Worm (Caenorhabditis elegans): ENCODE results near the gene morc-1.

Gene morc-1

DNA sequence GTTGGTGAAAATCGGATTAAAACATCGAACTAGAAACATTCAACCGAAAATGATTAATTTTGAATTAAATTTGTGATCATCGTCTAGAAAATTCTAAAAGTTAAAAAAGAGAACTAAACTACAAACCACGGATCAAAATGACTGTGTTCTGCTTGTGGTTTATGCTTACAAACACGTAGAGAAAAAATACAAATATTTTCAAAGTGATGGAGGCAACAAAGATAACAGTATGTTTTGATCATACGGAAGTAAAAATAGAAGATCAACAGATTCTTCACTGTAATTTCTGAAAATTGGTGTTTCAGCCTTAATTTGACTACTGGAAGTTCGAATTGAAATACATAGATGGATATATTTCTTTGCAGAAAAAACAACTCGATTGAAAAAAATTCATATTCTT lies 3.4 kb downstream of the morc-1 start:
- TF ChIP-seq aly-1 (tag; optimal IDR thresholded peaks at IDR 0.05) (no peak), ceh-36 (tag; optimal IDR thresholded peaks at IDR 0.05) (no peak), scrt-1 (GFP tag; IDR thresholded peaks at IDR 0.05) (no peak), tbx-37 (GFP tag; conservative IDR thresholded peaks at IDR 0.05) (no peak), hnd-1 (tag; optimal IDR thresholded peaks at IDR 0.05) (no peak), ceh-13 (GFP tag; optimal IDR thresholded peaks at IDR 0.05) (no peak), tra-4 (tag; optimal IDR thresholded peaks at IDR 0.05) (no peak), hmbx-1 (tag; optimal IDR thresholded peaks at IDR 0.05) (no peak), tbx-11 (GFP tag; IDR thresholded peaks at IDR 0.05) (no peak), B0310.2 (tag; optimal IDR thresholded peaks at IDR 0.05) (no peak), F13C5.2 (tag; optimal IDR thresholded peaks at IDR 0.05) (no peak), ama-1 (optimal IDR thresholded peaks at IDR 0.05) (no peak), pes-1 (GFP tag; IDR thresholded peaks at IDR 0.05) (no peak), ets-7 (tag; optimal IDR thresholded peaks at IDR 0.05) (no peak)

DNA sequence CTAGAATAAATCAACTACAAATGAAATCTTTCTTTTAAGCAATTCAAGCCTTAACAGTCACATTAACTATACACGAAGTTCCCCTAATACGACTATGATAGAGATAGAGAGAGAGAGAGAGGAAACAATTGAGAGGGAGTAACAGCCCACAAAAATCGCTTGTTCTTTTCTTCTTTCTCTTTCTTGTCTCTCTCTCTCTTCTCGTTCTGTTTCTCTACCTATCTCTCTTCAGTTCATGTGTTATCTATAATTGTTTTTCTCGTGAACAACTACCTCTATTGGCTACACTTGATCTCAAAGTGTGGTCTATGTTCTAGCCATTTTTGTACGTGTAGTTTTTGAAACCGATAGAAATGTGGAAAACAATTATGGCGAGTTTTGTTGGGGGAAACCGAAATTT lies 4.1 kb downstream of the morc-1 start:
- TF ChIP-seq ama-1 (optimal IDR thresholded peaks at IDR 0.05) (no peak), tbx-11 (GFP tag; IDR thresholded peaks at IDR 0.05) (no peak), ceh-36 (tag; optimal IDR thresholded peaks at IDR 0.05) (no peak), tra-4 (tag; optimal IDR thresholded peaks at IDR 0.05) (no peak), sea-1 (GFP tag; conservative IDR thresholded peaks at IDR 0.05) (no peak), scrt-1 (GFP tag; IDR thresholded peaks at IDR 0.05) (no peak), aly-1 (tag; optimal IDR thresholded peaks at IDR 0.05) (no peak), F13C5.2 (tag; optimal IDR thresholded peaks at IDR 0.05) (no peak), hmg-4 (GFP tag; optimal IDR thresholded peaks at IDR 0.05) (no peak), hmbx-1 (tag; optimal IDR thresholded peaks at IDR 0.05) (no peak), ets-7 (tag; optimal IDR thresholded peaks at IDR 0.05) (no peak), tbx-37 (GFP tag; conservative IDR thresholded peaks at IDR 0.05) (no peak), B0310.2 (tag; optimal IDR thresholded peaks at IDR 0.05) (no peak)

DNA sequence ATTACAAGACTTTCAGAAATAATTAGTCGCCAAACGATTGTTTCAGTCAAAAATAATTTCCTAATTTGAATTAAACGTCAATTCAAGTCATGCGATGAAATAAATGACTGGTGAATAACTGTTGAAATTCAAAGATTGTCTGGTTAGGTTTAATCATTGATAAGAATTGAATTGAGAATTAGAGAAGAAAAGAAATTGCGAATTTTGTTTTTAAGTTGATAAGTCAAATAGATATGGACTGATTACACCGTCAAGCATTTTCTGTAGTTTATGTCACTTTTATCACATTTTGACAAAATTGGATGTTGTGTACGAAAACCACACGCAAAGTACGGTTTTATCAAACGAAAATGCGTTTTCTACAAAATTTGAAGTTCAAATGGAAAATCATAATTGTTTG lies 5.4 kb downstream of the morc-1 start:
- TF ChIP-seq B0310.2 (tag; optimal IDR thresholded peaks at IDR 0.05) (no peak), ceh-36 (tag; optimal IDR thresholded peaks at IDR 0.05) (no peak), aly-1 (tag; optimal IDR thresholded peaks at IDR 0.05) (no peak), flt-1 (GFP tag; IDR thresholded peaks at IDR 0.05) (no peak), scrt-1 (GFP tag; IDR thresholded peaks at IDR 0.05) (no peak), ama-1 (optimal IDR thresholded peaks at IDR 0.05) (no peak), F13C5.2 (tag; optimal IDR thresholded peaks at IDR 0.05) (no peak), ets-7 (tag; optimal IDR thresholded peaks at IDR 0.05) (no peak), ceh-13 (GFP tag; optimal IDR thresholded peaks at IDR 0.05) (no peak), pes-1 (GFP tag; IDR thresholded peaks at IDR 0.05) (no peak), hnd-1 (tag; optimal IDR thresholded peaks at IDR 0.05) (no peak), hmg-4 (GFP tag; optimal IDR thresholded peaks at IDR 0.05) (no peak), tra-4 (tag; optimal IDR thresholded peaks at IDR 0.05) (no peak), sea-1 (GFP tag; conservative IDR thresholded peaks at IDR 0.05) (no peak), tbx-37 (GFP tag; conservative IDR thresholded peaks at IDR 0.05) (no peak), tbx-11 (GFP tag; IDR thresholded peaks at IDR 0.05) (no peak), hmbx-1 (tag; optimal IDR thresholded peaks at IDR 0.05) (no peak)

DNA sequence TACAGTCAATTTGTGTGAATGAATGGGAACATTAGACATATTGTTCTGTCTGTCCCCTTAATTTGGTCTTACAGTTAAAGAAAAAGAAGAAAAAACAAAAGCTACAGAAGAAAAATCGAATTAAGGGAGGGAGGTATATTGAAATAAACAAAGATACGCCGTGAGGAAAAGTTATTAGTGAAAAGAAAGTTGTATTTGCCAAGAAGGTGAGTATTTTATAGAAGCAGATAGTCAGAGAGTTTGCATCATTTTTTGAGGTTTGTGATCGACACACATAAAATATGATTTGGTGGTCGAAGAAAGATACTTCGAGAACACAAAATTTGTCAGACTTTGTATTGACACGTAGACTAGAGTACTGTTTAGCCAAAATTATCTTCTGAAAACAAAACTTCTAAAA lies 6.4 kb downstream of the morc-1 start:
- no peak for TF ChIP-seq ceh-13 (GFP tag; optimal IDR thresholded peaks at IDR 0.05)
- TF ChIP-seq ama-1 (optimal IDR thresholded peaks at IDR 0.05): no peak
- TF ChIP-seq B0310.2 (tag; optimal IDR thresholded peaks at IDR 0.05): no peak
- TF ChIP-seq hmbx-1 (tag; optimal IDR thresholded peaks at IDR 0.05): no peak
- no peak for TF ChIP-seq scrt-1 (GFP tag; IDR thresholded peaks at IDR 0.05)
- TF ChIP-seq F13C5.2 (tag; optimal IDR thresholded peaks at IDR 0.05): no peak
- no peak for TF ChIP-seq sea-1 (GFP tag; conservative IDR thresholded peaks at IDR 0.05)
- TF ChIP-seq ets-7 (tag; optimal IDR thresholded peaks at IDR 0.05): no peak

DNA sequence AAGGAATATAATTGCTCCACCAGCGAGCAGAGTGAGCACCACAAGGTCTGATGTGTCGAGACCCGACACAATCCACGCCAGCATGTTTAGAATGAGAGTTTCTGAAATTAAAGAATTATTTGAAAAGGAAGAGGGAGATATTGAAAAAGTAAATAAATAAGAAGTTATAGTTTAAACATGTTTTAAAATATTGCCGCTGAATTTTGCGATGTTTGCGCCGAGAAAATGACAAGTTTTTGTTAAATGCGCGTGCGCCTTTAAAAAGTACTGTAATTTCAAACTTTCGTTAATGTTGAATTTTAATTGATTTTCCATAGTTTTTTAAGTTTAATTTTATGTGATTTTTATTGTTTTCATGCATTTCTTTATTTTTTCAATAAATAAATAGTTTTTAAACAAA lies 7.1 kb downstream of the morc-1 start, which contains the start of gene emb-8:
Gene emb-8, minus strand, starts transcription at position 101 of the 400 bp plus-strand sequence.
- no peak for TF ChIP-seq hmg-4 (GFP tag; optimal IDR thresholded peaks at IDR 0.05)
- TF ChIP-seq aly-1 (tag; optimal IDR thresholded peaks at IDR 0.05): no peak
- TF ChIP-seq pes-1 (GFP tag; IDR thresholded peaks at IDR 0.05): no peak
- no peak for TF ChIP-seq tra-4 (tag; optimal IDR thresholded peaks at IDR 0.05)
- TF ChIP-seq hmbx-1 (tag; optimal IDR thresholded peaks at IDR 0.05): no peak
- TF ChIP-seq tbx-37 (GFP tag; conservative IDR thresholded peaks at IDR 0.05): no peak
- TF ChIP-seq B0310.2 (tag; optimal IDR thresholded peaks at IDR 0.05): no peak
- TF ChIP-seq ama-1 (optimal IDR thresholded peaks at IDR 0.05): no peak
- no peak for TF ChIP-seq ets-7 (tag; optimal IDR thresholded peaks at IDR 0.05)
- TF ChIP-seq flt-1 (GFP tag; IDR thresholded peaks at IDR 0.05): no peak
- no peak for TF ChIP-seq ceh-36 (tag; optimal IDR thresholded peaks at IDR 0.05)
- TF ChIP-seq ceh-13 (GFP tag; optimal IDR thresholded peaks at IDR 0.05): no peak
- TF ChIP-seq hnd-1 (tag; optimal IDR thresholded peaks at IDR 0.05): no peak
- no peak for TF ChIP-seq tbx-11 (GFP tag; IDR thresholded peaks at IDR 0.05)
- TF ChIP-seq sea-1 (GFP tag; conservative IDR thresholded peaks at IDR 0.05): no peak
- no peak for TF ChIP-seq F13C5.2 (tag; optimal IDR thresholded peaks at IDR 0.05)
- TF ChIP-seq scrt-1 (GFP tag; IDR thresholded peaks at IDR 0.05): no peak

DNA sequence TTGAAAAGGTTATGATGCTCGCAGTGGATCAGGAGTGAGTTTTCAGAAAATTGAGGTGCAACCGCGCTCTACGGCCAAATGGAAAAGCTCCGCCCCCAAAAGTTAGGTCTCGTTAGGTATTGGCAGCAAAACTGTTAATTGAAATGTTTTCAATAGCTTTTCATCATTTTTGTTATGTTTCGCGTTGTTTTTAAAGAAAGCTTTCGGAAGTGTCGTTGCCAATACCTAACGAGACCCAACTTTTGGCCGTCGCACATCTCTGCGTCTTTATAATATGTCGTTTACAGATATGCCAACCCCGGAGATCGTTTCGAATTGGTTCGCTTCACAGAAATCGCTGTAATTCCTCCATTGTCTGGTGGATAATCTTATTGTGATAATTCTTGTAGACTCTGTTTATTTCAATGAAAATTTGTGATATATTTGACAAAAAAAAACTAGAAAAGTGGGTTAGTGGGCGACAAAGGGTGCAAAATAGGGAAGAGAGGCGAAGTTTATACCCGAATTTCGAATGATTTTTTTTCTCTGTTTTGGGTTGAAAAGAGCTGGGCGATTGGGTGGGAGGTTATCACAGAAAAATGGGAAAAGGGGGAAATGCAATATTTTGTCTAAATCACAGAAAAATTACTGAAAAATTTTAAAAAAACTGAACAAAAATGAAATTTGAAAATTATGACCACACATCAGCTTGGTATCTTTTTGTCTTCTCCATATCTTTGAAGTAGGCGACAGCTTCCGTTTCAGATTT lies 10.2 kb downstream of the morc-1 start:
- TF ChIP-seq hnd-1 (tag; optimal IDR thresholded peaks at IDR 0.05) (no peak), ceh-13 (GFP tag; optimal IDR thresholded peaks at IDR 0.05) (no peak), ama-1 (optimal IDR thresholded peaks at IDR 0.05) (no peak), scrt-1 (GFP tag; IDR thresholded peaks at IDR 0.05) (no peak), ets-7 (tag; optimal IDR thresholded peaks at IDR 0.05) (no peak), tra-4 (tag; optimal IDR thresholded peaks at IDR 0.05) (no peak), B0310.2 (tag; optimal IDR thresholded peaks at IDR 0.05) (no peak), hmg-4 (GFP tag; optimal IDR thresholded peaks at IDR 0.05) (no peak), ceh-36 (tag; optimal IDR thresholded peaks at IDR 0.05) (no peak), pes-1 (GFP tag; IDR thresholded peaks at IDR 0.05) (no peak), flt-1 (GFP tag; IDR thresholded peaks at IDR 0.05) (no peak), F13C5.2 (tag; optimal IDR thresholded peaks at IDR 0.05) (no peak), aly-1 (tag; optimal IDR thresholded peaks at IDR 0.05) (no peak), tbx-11 (GFP tag; IDR thresholded peaks at IDR 0.05) (no peak), hmbx-1 (tag; optimal IDR thresholded peaks at IDR 0.05) (no peak), sea-1 (GFP tag; conservative IDR thresholded peaks at IDR 0.05) (no peak), tbx-37 (GFP tag; conservative IDR thresholded peaks at IDR 0.05) (no peak)
